Worm (Caenorhabditis elegans) whole organism, L4/young adult: Measurements from ENCODE around the gene acs-15.
"Not testable (repeated sequence)": the region's sequence is repeated elsewhere in the genome, so short reads cannot be mapped to it uniquely, and the experiment has no call there.

Experiments used
- W03F9.2 ChIP-seq: fragments of 150-350 bp; optimal IDR thresholded peaks from 2 replicates; lab custom pipeline; 2014; ENCODE audit warnings: missing biosample characterization, missing genetic modification characterization
- dao-5 ChIP-seq: sonication (generic microtip); optimal IDR thresholded peaks from 2 replicates; lab custom pipeline; 2016; ENCODE audit warnings: missing genotype, missing genetic modification characterization, moderate library complexity, missing compliant biosample characterization
- him-1 ChIP-seq: sonication (generic microtip); optimal IDR thresholded peaks from 2 replicates; lab custom pipeline; 2016; ENCODE audit warnings: missing genotype, missing genetic modification reagents, missing genetic modification characterization, missing compliant biosample characterization

Gene acs-15

ce11 chrII:927331-927730 lies 5.5 kb upstream of the acs-15 start, which contains the start of gene R07C3.13:
R07C3.13 (minus strand) TSS chrII:927431.
- TF ChIP-seq dao-5 (tag; lab: Kevin White, UChicago): no peak
- no peak for TF ChIP-seq W03F9.2 (tag; lab: Kevin White, UChicago)
- TF ChIP-seq him-1: no peak

- TF ChIP-seq W03F9.2 (tag; lab: Kevin White, UChicago); him-1; dao-5 (tag; lab: Kevin White, UChicago): not testable (repeated sequence)
Measured at ce11 chrII:930871-931270, 1.9 kb upstream of the acs-15 start, which contains the start of gene fbxc-34. fbxc-34 (plus strand) TSS chrII:931171.

ce11 chrII:937265-937664 lies 4.4 kb downstream of the acs-15 start:
- no peak for TF ChIP-seq W03F9.2 (tag; lab: Kevin White, UChicago)
- no peak for TF ChIP-seq him-1
- TF ChIP-seq dao-5 (tag; lab: Kevin White, UChicago): no peak

- TF ChIP-seq dao-5 (tag; lab: Kevin White, UChicago): no peak
- TF ChIP-seq W03F9.2 (tag; lab: Kevin White, UChicago): no peak
- no peak for TF ChIP-seq him-1
Measured at ce11 chrII:938549-938948, 5.7 kb downstream of the acs-15 start, which contains the start of gene R07C3.3. R07C3.3 (plus strand) TSS chrII:938849.

- TF ChIP-seq W03F9.2 (tag; lab: Kevin White, UChicago): no peak
- no peak for TF ChIP-seq him-1
- TF ChIP-seq dao-5 (tag; lab: Kevin White, UChicago): no peak
Measured at ce11 chrII:940779-941178, 8.0 kb downstream of the acs-15 start, which contains the start of gene fbxc-36. fbxc-36 (plus strand) TSS chrII:940983.

- TF ChIP-seq W03F9.2 (tag; lab: Kevin White, UChicago): no peak
- no peak for TF ChIP-seq him-1
- no peak for TF ChIP-seq dao-5 (tag; lab: Kevin White, UChicago)
Measured at ce11 chrII:943773-944172, 11.0 kb downstream of the acs-15 start, which contains the start of gene clec-43. clec-43 (plus strand) TSS chrII:944066.

- TF ChIP-seq dao-5 (tag; lab: Kevin White, UChicago) (no peak), W03F9.2 (tag; lab: Kevin White, UChicago) (no peak)
Measured at ce11 chrII:948091-948490, 15.3 kb downstream of the acs-15 start, which contains the start of gene fbxc-32. fbxc-32 (minus strand) TSS chrII:948191.

ce11 chrII:950374-950773 lies 17.6 kb downstream of the acs-15 start:
- TF ChIP-seq him-1: no peak
- TF ChIP-seq W03F9.2 (tag; lab: Kevin White, UChicago): no peak
- no peak for TF ChIP-seq dao-5 (tag; lab: Kevin White, UChicago)

ce11 chrII:953052-953451 lies 20.2 kb downstream of the acs-15 start:
- TF ChIP-seq W03F9.2 (tag; lab: Kevin White, UChicago): no peak
- TF ChIP-seq dao-5 (tag; lab: Kevin White, UChicago): no peak
- TF ChIP-seq him-1: no peak

ce11 chrII:954626-955025 lies 21.8 kb downstream of the acs-15 start, which contains the start of gene fbxc-7:
fbxc-7 (plus strand) TSS chrII:954926.
- not testable (repeated sequence) for TF ChIP-seq dao-5 (tag; lab: Kevin White, UChicago); him-1; W03F9.2 (tag; lab: Kevin White, UChicago)

ce11 chrII:958618-959017 lies 25.8 kb downstream of the acs-15 start, which contains the start of gene sdz-4:
sdz-4 (plus strand) TSS chrII:958918.
- TF ChIP-seq W03F9.2 (tag; lab: Kevin White, UChicago) (no peak), dao-5 (tag; lab: Kevin White, UChicago) (no peak), him-1 (no peak)

ce11 chrII:960218-960617 lies 27.4 kb downstream of the acs-15 start, which contains the start of the genes C32B5.18 and C32B5.7:
C32B5.18 (plus strand) TSS chrII:960518.
C32B5.7 (plus strand) TSS chrII:960528.
- TF ChIP-seq dao-5 (tag; lab: Kevin White, UChicago) (no peak), W03F9.2 (tag; lab: Kevin White, UChicago) (no peak), him-1 (no peak)

ce11 chrII:961961-962360 lies 29.1 kb downstream of the acs-15 start, which contains the start of gene C32B5.13:
C32B5.13 (minus strand) TSS chrII:962061.
- TF ChIP-seq him-1 (no peak), dao-5 (tag; lab: Kevin White, UChicago) (no peak), W03F9.2 (tag; lab: Kevin White, UChicago) (no peak)

ce11 chrII:966962-967361 lies 34.1 kb downstream of the acs-15 start, which contains the start of gene fbxc-18:
fbxc-18 (minus strand) TSS chrII:967062.
- TF ChIP-seq dao-5 (tag; lab: Kevin White, UChicago); him-1; W03F9.2 (tag; lab: Kevin White, UChicago): not testable (repeated sequence)
